Fruit fly (Drosophila melanogaster) whole organism, wandering third instar larva: Measurements from ENCODE around the gene CG2247.

Experiments used
- Abd-B ChIP-seq: fragments of >200 bp; optimal IDR thresholded peaks from 2 replicates; lab custom pipeline; 2017; ENCODE audit warnings: missing biosample characterization, missing genetic modification characterization
- CG32264 ChIP-seq: fragments of 200-800 bp; sonication (Bioruptor generic); optimal IDR thresholded peaks from 2 replicates; lab custom pipeline; 2016; ENCODE audit warnings: missing biosample characterization, missing genetic modification characterization
- CG9705 ChIP-seq: fragments of 200-800 bp; sonication (Bioruptor generic); optimal IDR thresholded peaks from 2 replicates; lab custom pipeline; 2018; ENCODE audit warnings: missing biosample characterization, mild to moderate bottlenecking, missing genetic modification characterization
- CrebA ChIP-seq: fragments of 200-800 bp; sonication (Bioruptor generic); optimal IDR thresholded peaks from 2 replicates; lab custom pipeline; 2016; ENCODE audit warnings: missing biosample characterization, mild to moderate bottlenecking, missing genetic modification characterization, borderline replicate concordance
- Dfd ChIP-seq: fragments of >200 bp; optimal IDR thresholded peaks from 2 replicates; lab custom pipeline; 2017; ENCODE audit warnings: missing biosample characterization, missing genetic modification characterization
- Dif ChIP-seq: fragments of 200-275, 200-300 bp; sonication (Bioruptor generic); optimal IDR thresholded peaks from 2 replicates; lab custom pipeline; 2018; ENCODE audit warnings: missing biosample characterization, missing genetic modification characterization; ENCODE audit not compliant: partially characterized antibody
- GATAd ChIP-seq: sonication (Bioruptor generic); optimal IDR thresholded peaks from 2 replicates; lab custom pipeline; 2016; ENCODE audit warnings: missing biosample characterization, missing genetic modification characterization
- HLH106 ChIP-seq: fragments of 200-800 bp; optimal IDR thresholded peaks from 3 replicates; lab custom pipeline; 2019; ENCODE audit warnings: missing biosample characterization, mild to moderate bottlenecking, missing genetic modification characterization, moderate library complexity
- Hnf4 ChIP-seq: fragments of 200-800 bp; sonication (Bioruptor generic); optimal IDR thresholded peaks from 2 replicates; lab custom pipeline; 2016; ENCODE audit warnings: missing biosample characterization, mild to moderate bottlenecking, missing genetic modification characterization
- Hr78 ChIP-seq: fragments of >200 bp; optimal IDR thresholded peaks from 2 replicates; lab custom pipeline; 2017; ENCODE audit warnings: missing biosample characterization, missing genetic modification characterization
- Hr83 ChIP-seq: fragments of 200-300 bp; sonication (Bioruptor generic); optimal IDR thresholded peaks from 2 replicates; lab custom pipeline; 2016; ENCODE audit warnings: missing biosample characterization, mild to moderate bottlenecking, missing genetic modification characterization, moderate library complexity; ENCODE audit not compliant: poor library complexity, severe bottlenecking
- Mio ChIP-seq: sonication (Bioruptor generic); optimal IDR thresholded peaks from 2 replicates; lab custom pipeline; 2016; ENCODE audit warnings: missing biosample characterization, missing genetic modification characterization
- Myc ChIP-seq: fragments of >200 bp; optimal IDR thresholded peaks from 2 replicates; lab custom pipeline; 2017
- N ChIP-seq: fragments of >200 bp; optimal IDR thresholded peaks from 2 replicates; lab custom pipeline; 2018; ENCODE audit warnings: missing biosample characterization, missing external identifiers, missing genetic modification characterization
- OdsH ChIP-seq: fragments of 200-800 bp; sonication (Bioruptor generic); optimal IDR thresholded peaks from 2 replicates; lab custom pipeline; 2016; ENCODE audit warnings: missing biosample characterization, mild to moderate bottlenecking, missing genetic modification characterization
- Rel ChIP-seq, 2 experiments: fragments of 200-800 bp; sonication (Bioruptor generic) in 1 of 2; optimal IDR thresholded peaks; 2 replicates in 1 of 2; 3 replicates in 1 of 2; lab custom pipeline; 2016 to 2019; ENCODE audit warnings: mild to moderate bottlenecking in 2 of 2, missing biosample characterization in 2 of 2, missing genetic modification characterization in 2 of 2, moderate library complexity in 1 of 2
- Sp1 ChIP-seq: fragments of 200-800 bp; sonication (Bioruptor generic); optimal IDR thresholded peaks from 3 replicates; lab custom pipeline; 2019; ENCODE audit warnings: missing biosample characterization, mild to moderate bottlenecking, missing genetic modification characterization, moderate library complexity
- Vsx2 ChIP-seq: fragments of 200-300, 225-300 bp; sonication (Bioruptor generic); optimal IDR thresholded peaks from 2 replicates; lab custom pipeline; 2018; ENCODE audit warnings: missing biosample characterization, missing genetic modification characterization; ENCODE audit not compliant: partially characterized antibody
- br ChIP-seq: fragments of 200-800 bp; sonication (Bioruptor generic); optimal IDR thresholded peaks from 2 replicates; lab custom pipeline; 2016; ENCODE audit warnings: missing biosample characterization, missing genetic modification characterization
- brk ChIP-seq: fragments of 200-800 bp; sonication (Bioruptor generic); optimal IDR thresholded peaks from 2 replicates; lab custom pipeline; 2016; ENCODE audit warnings: missing biosample characterization, mild to moderate bottlenecking, missing genetic modification characterization
- dl ChIP-seq, 2 experiments: fragments of 175-275, 200-275 bp in 1 of 2; fragments of 200-275 bp in 1 of 2; sonication (Bioruptor generic); optimal IDR thresholded peaks; lab custom pipeline; 2018; ENCODE audit warnings: mild to moderate bottlenecking in 2 of 2, missing biosample characterization in 2 of 2, missing genetic modification characterization in 2 of 2, moderate library complexity in 2 of 2; ENCODE audit not compliant: partially characterized antibody in 2 of 2, insufficient read depth in 1 of 2
- dmrt93B ChIP-seq: fragments of 200-800 bp; sonication (Bioruptor generic); optimal IDR thresholded peaks from 2 replicates; lab custom pipeline; 2018; ENCODE audit warnings: missing biosample characterization, mild to moderate bottlenecking, missing genetic modification characterization
- dsf ChIP-seq: sonication (Bioruptor generic); optimal IDR thresholded peaks from 2 replicates; lab custom pipeline; 2016; ENCODE audit warnings: missing biosample characterization, missing genetic modification characterization, borderline replicate concordance
- ey ChIP-seq: fragments of 200-800 bp; sonication (Bioruptor generic); optimal IDR thresholded peaks from 2 replicates; lab custom pipeline; 2016; ENCODE audit warnings: missing biosample characterization, missing genetic modification characterization
- foxo ChIP-seq, 2 experiments: fragments of 200-800 bp; sonication (Bioruptor generic); optimal IDR thresholded peaks; 2 replicates in 1 of 2; 3 replicates in 1 of 2; lab custom pipeline; 2016 to 2017; ENCODE audit warnings: missing biosample characterization in 2 of 2, missing genetic modification characterization in 2 of 2
- fru ChIP-seq: fragments of 200-800 bp; sonication (Bioruptor generic); optimal IDR thresholded peaks from 3 replicates; lab custom pipeline; 2016; ENCODE audit warnings: missing biosample characterization, mild to moderate bottlenecking, missing genetic modification characterization
- h ChIP-seq: fragments of 200-800 bp; sonication (Bioruptor generic); optimal IDR thresholded peaks from 3 replicates; lab custom pipeline; 2016; ENCODE audit warnings: missing biosample characterization, mild to moderate bottlenecking, missing genetic modification characterization
- jim ChIP-seq: fragments of 175-275, 200-325 bp; sonication (Bioruptor generic); optimal IDR thresholded peaks from 2 replicates; lab custom pipeline; 2016; ENCODE audit warnings: missing biosample characterization, mild to moderate bottlenecking, missing genetic modification characterization
- lola ChIP-seq: fragments of >200 bp; optimal IDR thresholded peaks from 2 replicates; lab custom pipeline; 2017; ENCODE audit warnings: missing biosample characterization, missing genetic modification characterization
- pan ChIP-seq: fragments of >200 bp; optimal IDR thresholded peaks from 2 replicates; lab custom pipeline; 2017
- psq ChIP-seq: fragments of 200-800 bp; sonication (Bioruptor generic); optimal IDR thresholded peaks from 3 replicates; lab custom pipeline; 2017; ENCODE audit warnings: missing biosample characterization, mild to moderate bottlenecking, missing genetic modification characterization, moderate library complexity
- rgr ChIP-seq: fragments of 200-800 bp; sonication (Bioruptor generic); optimal IDR thresholded peaks from 3 replicates; lab custom pipeline; 2016; ENCODE audit warnings: missing biosample characterization, mild to moderate bottlenecking, missing genetic modification characterization
- sage ChIP-seq: fragments of 200-800 bp; sonication (Bioruptor generic); optimal IDR thresholded peaks from 2 replicates; lab custom pipeline; 2016; ENCODE audit warnings: missing biosample characterization, mild to moderate bottlenecking, missing genetic modification characterization
- sv ChIP-seq: fragments of 200-800 bp; sonication (Bioruptor generic); optimal IDR thresholded peaks from 3 replicates; lab custom pipeline; 2016; ENCODE audit warnings: missing biosample characterization, missing genetic modification characterization
- tai ChIP-seq: sonication (Bioruptor generic); optimal IDR thresholded peaks from 2 replicates; lab custom pipeline; 2016; ENCODE audit warnings: missing biosample characterization, missing genetic modification characterization
- usp ChIP-seq: fragments of >200 bp; optimal IDR thresholded peaks from 2 replicates; lab custom pipeline; 2017; ENCODE audit warnings: missing biosample characterization, missing genetic modification characterization
- woc ChIP-seq: sonication (Bioruptor generic); optimal IDR thresholded peaks from 2 replicates; lab custom pipeline; 2016; ENCODE audit warnings: missing biosample characterization, mild to moderate bottlenecking, missing genetic modification characterization

CG2247 gene

DNA sequence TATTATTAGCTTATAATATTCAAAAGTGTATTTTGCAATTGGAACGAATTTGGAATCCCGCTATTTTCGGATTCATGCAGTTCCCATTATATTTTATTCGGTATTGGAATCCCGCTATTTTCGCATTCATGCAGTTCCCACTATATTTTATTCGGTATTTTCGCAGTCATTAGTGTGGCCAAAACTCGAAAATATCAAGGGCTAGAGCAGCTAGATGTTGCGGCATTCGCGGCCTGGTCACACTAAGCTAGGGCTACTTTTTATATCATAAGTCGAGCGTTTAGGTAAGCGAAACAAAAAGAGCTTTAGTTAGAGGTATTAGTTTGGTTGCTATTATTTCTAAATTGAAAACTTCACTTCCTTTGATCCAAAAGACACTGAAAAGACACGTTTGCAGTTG, 32.6 kb downstream of the CG2247 start:
- TF ChIP-seq Abd-B (GFP tag; lab: Kevin White, UChicago) (no peak), Myc (peak; percentile 54), Hr83 (no peak), jim (GFP tag; lab: Kevin White, UChicago) (no peak)

DNA sequence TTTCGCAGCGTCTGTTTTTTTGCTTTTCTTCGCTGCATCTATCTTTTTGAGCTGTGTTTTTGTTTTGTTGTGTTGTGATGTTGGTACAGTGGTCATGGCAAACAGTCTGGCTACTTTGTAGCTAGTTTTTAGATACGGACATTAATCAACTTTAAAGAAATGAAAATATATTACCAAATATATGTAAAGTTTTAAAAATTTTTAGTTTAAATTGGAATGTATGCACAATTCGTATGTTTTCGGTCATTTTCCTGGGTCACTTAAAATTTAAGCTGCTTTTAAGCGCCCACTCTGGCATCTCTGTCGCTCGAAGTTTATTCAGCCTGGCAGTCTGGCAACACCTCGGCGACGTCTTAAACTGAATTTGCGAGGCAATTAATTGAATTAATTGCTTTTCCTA, 34.9 kb downstream of the CG2247 start, which contains the start of gene CG11695:
Gene CG11695 (plus strand): TSS at position 344 of the 400 bp plus-strand sequence.
- peak; percentile 77 for TF ChIP-seq CG9705 (GFP tag; lab: Kevin White, UChicago)
- no peak for TF ChIP-seq Rel (GFP tag; optimal IDR thresholded peaks at IDR 0.05; lab: Kevin White, UChicago)
- peak; percentile 48 for TF ChIP-seq Rel (tag; optimal IDR thresholded peaks at IDR 0.05; lab: Kevin White, UChicago)
- TF ChIP-seq woc, result peak; percentile 85
- TF ChIP-seq usp (GFP tag; lab: Kevin White, UChicago), result no peak
- TF ChIP-seq dmrt93B (GFP tag; lab: Kevin White, UChicago), result peak; percentile 50
- TF ChIP-seq h (GFP tag; lab: Kevin White, UChicago), result peak; percentile 72
- TF ChIP-seq foxo (GFP tag; optimal IDR thresholded peaks at IDR 0.05; lab: Kevin White, UChicago), result peak in 1 of 2 experiments; percentile 82
- peak; percentile 77 for TF ChIP-seq rgr (GFP tag; lab: Kevin White, UChicago)
- no peak for TF ChIP-seq dsf (GFP tag; lab: Kevin White, UChicago)
- no peak for TF ChIP-seq Dif
- peak; percentile 58 for TF ChIP-seq psq
- TF ChIP-seq dl (GFP tag; optimal IDR thresholded peaks at IDR 0.05; lab: Kevin White, UChicago; ENCODE audit: insufficient read depth in 1 of 2, partially characterized antibody in 2 of 2), result no peak
- TF ChIP-seq ey (GFP tag; lab: Kevin White, UChicago), result peak; percentile 63
- TF ChIP-seq OdsH (GFP tag; lab: Kevin White, UChicago), result peak; percentile 67
- peak; percentile 75 for TF ChIP-seq Sp1 (GFP tag; lab: Kevin White, UChicago)
- no peak for TF ChIP-seq Hr78 (GFP tag; lab: Kevin White, UChicago)
- no peak for TF ChIP-seq pan (lab: Kevin White, UChicago)
- peak; percentile 41 for TF ChIP-seq sv (GFP tag; lab: Kevin White, UChicago)
- peak; percentile 51 for TF ChIP-seq br (GFP tag; lab: Kevin White, UChicago)
- no peak for TF ChIP-seq CG32264 (GFP tag; lab: Kevin White, UChicago)
- TF ChIP-seq HLH106 (tag; lab: Kevin White, UChicago), result peak; percentile 85
- TF ChIP-seq fru (GFP tag; lab: Kevin White, UChicago), result peak; percentile 64
- TF ChIP-seq brk (GFP tag; lab: Kevin White, UChicago), result no peak
- peak; percentile 94 for TF ChIP-seq Myc

dm6 chrX:11573529-11573928, 37.9 kb downstream of the CG2247 start, which contains the start of gene CG11696:
CG11696 (plus strand) TSS chrX:11573731.
- no peak for TF ChIP-seq Mio (GFP tag; lab: Kevin White, UChicago)
- peak; percentile 62 for TF ChIP-seq Myc
- no peak for TF ChIP-seq tai (GFP tag; lab: Kevin White, UChicago)
- TF ChIP-seq ey (GFP tag; lab: Kevin White, UChicago), result no peak

DNA sequence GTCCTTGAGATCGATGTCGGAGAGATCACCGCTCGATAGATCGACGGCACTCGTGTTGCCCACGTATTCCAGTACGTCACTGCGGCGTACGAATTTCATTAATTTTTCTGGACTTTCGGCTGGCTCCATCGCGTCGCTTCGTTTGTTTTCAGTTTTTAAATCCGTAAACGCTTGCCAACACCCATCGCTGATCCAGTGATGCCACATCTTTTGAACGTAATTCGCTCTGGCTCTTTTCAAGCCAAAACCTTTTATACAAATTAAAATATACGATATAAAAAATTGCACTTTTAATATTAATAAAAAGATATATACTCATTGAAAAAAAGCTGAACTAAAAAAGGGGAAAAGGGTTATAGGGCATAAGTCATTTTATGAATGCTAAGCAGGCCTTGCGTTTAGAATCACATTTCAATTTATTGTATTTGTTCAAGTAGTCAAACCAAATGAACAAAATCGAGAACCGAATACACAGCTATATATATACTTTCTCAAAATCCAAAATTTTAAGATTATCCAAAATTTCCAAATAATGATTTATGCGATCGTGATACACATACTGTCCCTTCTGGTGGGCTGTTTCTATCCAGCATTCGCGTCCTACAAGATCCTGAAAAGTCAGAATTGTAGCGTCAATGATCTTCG, 39.1 kb downstream of the CG2247 start, which contains the start of the genes Kmn1 and Reepl1:
Gene Kmn1 (minus strand): TSS at position 173 of the 645 bp plus-strand sequence.
Gene Reepl1 (plus strand): TSS at position 438 of the 645 bp plus-strand sequence.
- no peak for TF ChIP-seq dmrt93B (GFP tag; lab: Kevin White, UChicago)
- no peak for TF ChIP-seq tai (GFP tag; lab: Kevin White, UChicago)
- peak; percentile 21 for TF ChIP-seq woc
- no peak for TF ChIP-seq Hr83
- TF ChIP-seq jim (GFP tag; lab: Kevin White, UChicago), result no peak
- TF ChIP-seq HLH106 (tag; lab: Kevin White, UChicago), result peak; percentile 19
- TF ChIP-seq usp (GFP tag; lab: Kevin White, UChicago), result no peak
- TF ChIP-seq Vsx2 (GFP tag; lab: Kevin White, UChicago), result no peak
- no peak for TF ChIP-seq ey (GFP tag; lab: Kevin White, UChicago)
- TF ChIP-seq Dfd (GFP tag; lab: Kevin White, UChicago), result no peak
- no peak for TF ChIP-seq br (GFP tag; lab: Kevin White, UChicago)
- no peak for TF ChIP-seq Rel (GFP tag; optimal IDR thresholded peaks at IDR 0.05; lab: Kevin White, UChicago)
- TF ChIP-seq Rel (tag; optimal IDR thresholded peaks at IDR 0.05; lab: Kevin White, UChicago), result no peak
- TF ChIP-seq OdsH (GFP tag; lab: Kevin White, UChicago), result no peak
- no peak for TF ChIP-seq Hnf4
- TF ChIP-seq Myc, result peak; percentile 58
- TF ChIP-seq pan (lab: Kevin White, UChicago), result no peak
- no peak for TF ChIP-seq brk (GFP tag; lab: Kevin White, UChicago)
- TF ChIP-seq Sp1 (GFP tag; lab: Kevin White, UChicago), result peak; percentile 19
- TF ChIP-seq dl (GFP tag; optimal IDR thresholded peaks at IDR 0.05; lab: Kevin White, UChicago; ENCODE audit: insufficient read depth in 1 of 2, partially characterized antibody in 2 of 2), result no peak
- TF ChIP-seq CrebA (GFP tag; lab: Kevin White, UChicago), result no peak
- no peak for TF ChIP-seq h (GFP tag; lab: Kevin White, UChicago)
- TF ChIP-seq Dif, result no peak
- TF ChIP-seq CG32264 (GFP tag; lab: Kevin White, UChicago), result no peak
- no peak for TF ChIP-seq Abd-B (GFP tag; lab: Kevin White, UChicago)
- TF ChIP-seq Mio (GFP tag; lab: Kevin White, UChicago), result no peak
- peak in 1 of 2 experiments; percentile 40 for TF ChIP-seq foxo (GFP tag; optimal IDR thresholded peaks at IDR 0.05; lab: Kevin White, UChicago)
- TF ChIP-seq N, result no peak
- peak; percentile 1 for TF ChIP-seq rgr (GFP tag; lab: Kevin White, UChicago)
- no peak for TF ChIP-seq sage (GFP tag; lab: Kevin White, UChicago)
- no peak for TF ChIP-seq Hr78 (GFP tag; lab: Kevin White, UChicago)
- no peak for TF ChIP-seq lola (GFP tag; lab: Kevin White, UChicago)
- no peak for TF ChIP-seq dsf (GFP tag; lab: Kevin White, UChicago)
- no peak for TF ChIP-seq sv (GFP tag; lab: Kevin White, UChicago)
- TF ChIP-seq GATAd, result no peak
- TF ChIP-seq CG9705 (GFP tag; lab: Kevin White, UChicago), result no peak
